Fruit fly (Drosophila melanogaster) whole organism, adult: ENCODE data around the gene nAChRbeta1.

ENCODE experiments used
- CG11617 ChIP-seq: fragments of 200-800 bp; sonication (Bioruptor generic); optimal IDR thresholded peaks from 2 replicates; lab custom pipeline; 2017; ENCODE audit warnings: mild to moderate bottlenecking, missing biosample characterization, missing genetic modification reagents, missing genetic modification characterization
- CG12768 ChIP-seq: fragments of 200-800 bp; sonication (Bioruptor generic); optimal IDR thresholded peaks from 2 replicates; lab custom pipeline; 2017; ENCODE audit warnings: missing biosample characterization, missing genetic modification characterization, mild to moderate bottlenecking, moderate library complexity, missing genetic modification reagents
- CG14711 ChIP-seq: fragments of 200-800 bp; sonication (Bioruptor generic); optimal IDR thresholded peaks from 2 replicates; lab custom pipeline; 2018; ENCODE audit warnings: missing biosample characterization, mild to moderate bottlenecking, missing genetic modification characterization, moderate library complexity
- CG1620 ChIP-seq: fragments of 200-800 bp; sonication (Bioruptor generic); optimal IDR thresholded peaks from 2 replicates; lab custom pipeline; 2016; ENCODE audit warnings: missing biosample characterization, missing genetic modification characterization
- CG33017 ChIP-seq: fragments of 200-800 bp; sonication (Bioruptor generic); optimal IDR thresholded peaks from 2 replicates; lab custom pipeline; 2018; ENCODE audit warnings: missing biosample characterization, mild to moderate bottlenecking, missing genetic modification characterization, moderate library complexity
- CG5204 ChIP-seq: fragments of 200-800 bp; sonication (Bioruptor generic); optimal IDR thresholded peaks from 2 replicates; lab custom pipeline; 2016; ENCODE audit warnings: missing biosample characterization, missing genetic modification characterization
- CG7045 ChIP-seq: fragments of 200-800 bp; sonication (Bioruptor generic); optimal IDR thresholded peaks from 2 replicates; lab custom pipeline; 2017; ENCODE audit warnings: missing biosample characterization, mild to moderate bottlenecking, missing genetic modification characterization
- CG7101 ChIP-seq: fragments of 200-800 bp; sonication (Bioruptor generic); optimal IDR thresholded peaks from 2 replicates; lab custom pipeline; 2018; ENCODE audit warnings: missing biosample characterization, mild to moderate bottlenecking, missing genetic modification characterization, moderate library complexity
- Clk ChIP-seq: fragments of 200-800 bp; sonication (Bioruptor generic); optimal IDR thresholded peaks from 2 replicates; lab custom pipeline; 2017; ENCODE audit warnings: missing biosample characterization, missing genetic modification characterization
- Crg-1 ChIP-seq: fragments of 200-800 bp; sonication (Bioruptor generic); optimal IDR thresholded peaks from 2 replicates; lab custom pipeline; 2016; ENCODE audit warnings: missing biosample characterization, missing genetic modification characterization
- Hr96 ChIP-seq: fragments of 200-800 bp; sonication (Bioruptor generic); optimal IDR thresholded peaks from 2 replicates; lab custom pipeline; 2016; ENCODE audit warnings: missing biosample characterization, missing genetic modification characterization
- Mnt ChIP-seq: fragments of 200-800 bp; sonication (Bioruptor generic); optimal IDR thresholded peaks from 2 replicates; lab custom pipeline; 2016; ENCODE audit warnings: missing biosample characterization, mild to moderate bottlenecking, missing genetic modification characterization
- bab1 ChIP-seq: fragments of 200-800 bp; sonication (Bioruptor generic); optimal IDR thresholded peaks from 3 replicates; lab custom pipeline; 2019; ENCODE audit warnings: missing biosample characterization, mild to moderate bottlenecking, missing genetic modification characterization, moderate library complexity
- cic ChIP-seq: fragments of 200-800 bp; sonication (Bioruptor generic); optimal IDR thresholded peaks from 2 replicates; lab custom pipeline; 2017; ENCODE audit warnings: missing biosample characterization, mild to moderate bottlenecking, missing genetic modification characterization, moderate library complexity
- cnc ChIP-seq, 2 experiments: fragments of >200 bp; optimal IDR thresholded peaks; 2 replicates each; lab custom pipeline; 2017
- kay ChIP-seq: fragments of 200-800 bp; sonication (Bioruptor generic); peaks from one replicate; lab custom pipeline; 2016; ENCODE audit warnings: missing biosample characterization, missing genetic modification characterization, borderline replicate concordance
- ovo ChIP-seq: fragments of 200-800 bp; sonication (Bioruptor generic); optimal IDR thresholded peaks from 2 replicates; lab custom pipeline; 2016; ENCODE audit warnings: missing biosample characterization, missing genetic modification characterization
- pad ChIP-seq: fragments of 200-800 bp; sonication (Bioruptor generic); optimal IDR thresholded peaks from 3 replicates; lab custom pipeline; 2017; ENCODE audit warnings: missing biosample characterization, missing genetic modification characterization, mild to moderate bottlenecking, moderate library complexity, missing genetic modification reagents
- tj ChIP-seq: fragments of 200-800 bp; sonication (Bioruptor generic); optimal IDR thresholded peaks from 3 replicates; lab custom pipeline; 2017; ENCODE audit warnings: missing biosample characterization, mild to moderate bottlenecking, missing genetic modification characterization, moderate library complexity
- toe ChIP-seq: fragments of 200-800 bp; sonication (Bioruptor generic); optimal IDR thresholded peaks from 2 replicates; lab custom pipeline; 2016; ENCODE audit warnings: missing biosample characterization, missing genetic modification characterization

The nAChRbeta1 gene

dm6 chr3L:4392851-4393250, 36.3 kb upstream of the nAChRbeta1 start:
- TF ChIP-seq toe (no peak), CG33017 (tag; lab: Kevin White, UChicago) (no peak)

- TF ChIP-seq cnc (optimal IDR thresholded peaks at IDR 0.05; lab: Kevin White, UChicago) (no peak), bab1 (GFP tag; lab: Kevin White, UChicago) (no peak), pad (GFP tag; lab: Kevin White, UChicago) (no peak), CG12768 (GFP tag; lab: Kevin White, UChicago) (no peak), CG5204 (no peak), CG1620 (no peak), toe (no peak), cic (GFP tag; lab: Kevin White, UChicago) (no peak)
Observed at dm6 chr3L:4393642-4394041, 35.5 kb upstream of the nAChRbeta1 start.

- no peak for TF ChIP-seq CG33017 (tag; lab: Kevin White, UChicago)
- TF ChIP-seq CG12768 (GFP tag; lab: Kevin White, UChicago), result no peak
- TF ChIP-seq CG11617 (GFP tag; lab: Kevin White, UChicago), result no peak
- no peak for TF ChIP-seq Hr96
- no peak for TF ChIP-seq bab1 (GFP tag; lab: Kevin White, UChicago)
- no peak for TF ChIP-seq ovo (GFP tag; lab: Kevin White, UChicago)
- no peak for TF ChIP-seq cic (GFP tag; lab: Kevin White, UChicago)
- TF ChIP-seq Crg-1, result no peak
- TF ChIP-seq Clk, result no peak
- TF ChIP-seq CG5204, result no peak
- TF ChIP-seq CG7101 (tag; lab: Kevin White, UChicago), result no peak
- no peak for TF ChIP-seq pad (GFP tag; lab: Kevin White, UChicago)
- no peak for TF ChIP-seq Mnt (GFP tag; lab: Kevin White, UChicago)
- TF ChIP-seq CG7045 (GFP tag; lab: Kevin White, UChicago), result no peak
- no peak for TF ChIP-seq toe
- no peak for TF ChIP-seq tj
- TF ChIP-seq CG14711 (tag; lab: Kevin White, UChicago), result no peak
- TF ChIP-seq kay, result no peak
- no peak for TF ChIP-seq cnc (optimal IDR thresholded peaks at IDR 0.05; lab: Kevin White, UChicago)
Observed at dm6 chr3L:4395501-4396073, 33.6 kb upstream of the nAChRbeta1 start.

dm6 chr3L:4396372-4396771, 32.8 kb upstream of the nAChRbeta1 start:
- TF ChIP-seq bab1 (GFP tag; lab: Kevin White, UChicago) (no peak), CG5204 (no peak), kay (no peak), Hr96 (no peak), CG33017 (tag; lab: Kevin White, UChicago) (no peak), CG7045 (GFP tag; lab: Kevin White, UChicago) (no peak), toe (no peak)

- TF ChIP-seq toe (no peak), Mnt (GFP tag; lab: Kevin White, UChicago) (no peak), ovo (GFP tag; lab: Kevin White, UChicago) (no peak), CG7045 (GFP tag; lab: Kevin White, UChicago) (no peak), CG11617 (GFP tag; lab: Kevin White, UChicago) (no peak), CG33017 (tag; lab: Kevin White, UChicago) (no peak), cic (GFP tag; lab: Kevin White, UChicago) (no peak), cnc (optimal IDR thresholded peaks at IDR 0.05; lab: Kevin White, UChicago) (no peak), CG7101 (tag; lab: Kevin White, UChicago) (no peak), Clk (no peak), kay (no peak), tj (no peak), CG12768 (GFP tag; lab: Kevin White, UChicago) (no peak), Crg-1 (no peak), Hr96 (no peak), CG5204 (no peak)
Observed at dm6 chr3L:4397137-4397536, 32.0 kb upstream of the nAChRbeta1 start.

- TF ChIP-seq cic (GFP tag; lab: Kevin White, UChicago) (no peak), ovo (GFP tag; lab: Kevin White, UChicago) (no peak), CG11617 (GFP tag; lab: Kevin White, UChicago) (no peak), CG33017 (tag; lab: Kevin White, UChicago) (no peak), tj (no peak), bab1 (GFP tag; lab: Kevin White, UChicago) (no peak), Crg-1 (no peak), CG7045 (GFP tag; lab: Kevin White, UChicago) (no peak), CG14711 (tag; lab: Kevin White, UChicago) (no peak), Hr96 (no peak), CG1620 (no peak), Mnt (GFP tag; lab: Kevin White, UChicago) (no peak), Clk (no peak), CG12768 (GFP tag; lab: Kevin White, UChicago) (no peak), CG5204 (no peak), toe (no peak), cnc (optimal IDR thresholded peaks at IDR 0.05; lab: Kevin White, UChicago) (no peak), kay (no peak), pad (GFP tag; lab: Kevin White, UChicago) (no peak)
Observed at dm6 chr3L:4397874-4398273, 31.3 kb upstream of the nAChRbeta1 start.

- TF ChIP-seq bab1 (GFP tag; lab: Kevin White, UChicago) (no peak), Crg-1 (no peak), cic (GFP tag; lab: Kevin White, UChicago) (no peak), CG5204 (no peak), cnc (optimal IDR thresholded peaks at IDR 0.05; lab: Kevin White, UChicago) (no peak), toe (no peak), CG11617 (GFP tag; lab: Kevin White, UChicago) (no peak), tj (no peak), ovo (GFP tag; lab: Kevin White, UChicago) (no peak), Mnt (GFP tag; lab: Kevin White, UChicago) (no peak), CG12768 (GFP tag; lab: Kevin White, UChicago) (no peak), CG33017 (tag; lab: Kevin White, UChicago) (no peak), Hr96 (no peak), Clk (no peak)
Observed at dm6 chr3L:4399905-4400304, 29.2 kb upstream of the nAChRbeta1 start.
